Worm (Caenorhabditis elegans) whole organism, L2 larva: ENCODE measurements around the gene R01H2.7.

Experiments used
- C34F6.9 ChIP-seq: fragments of 150-350 bp; optimal IDR thresholded peaks from 2 replicates; lab custom pipeline; 2014; ENCODE audit warnings: missing biosample characterization, missing genetic modification characterization
- F13H6.1 ChIP-seq: sonication (generic microtip); optimal IDR thresholded peaks from 2 replicates; lab custom pipeline; 2016; ENCODE audit warnings: missing genetic modification characterization, missing compliant biosample characterization
- R02D3.7 ChIP-seq: fragments of 150-350 bp; optimal IDR thresholded peaks from 2 replicates; lab custom pipeline; 2014; ENCODE audit warnings: missing biosample characterization, missing genetic modification characterization
- Y55F3AM.14 ChIP-seq: fragments of 200-800 bp; sonication (Bioruptor generic); optimal IDR thresholded peaks from 2 replicates; lab custom pipeline; 2018; ENCODE audit warnings: mild to moderate bottlenecking, missing genetic modification characterization, missing compliant biosample characterization
- ZK546.5 ChIP-seq: sonication (generic microtip); optimal IDR thresholded peaks from 2 replicates; lab custom pipeline; 2017; ENCODE audit warnings: missing biosample characterization, missing genetic modification characterization
- alr-1 ChIP-seq: fragments of 150-350 bp; optimal IDR thresholded peaks from 2 replicates; lab custom pipeline; 2014; ENCODE audit warnings: missing biosample characterization, missing genetic modification characterization
- aly-2 ChIP-seq: fragments of 150-350 bp; optimal IDR thresholded peaks from 2 replicates; lab custom pipeline; 2014; ENCODE audit warnings: missing biosample characterization, missing genetic modification characterization
- ama-1 ChIP-seq: fragments of 150-350 bp; optimal IDR thresholded peaks from 2 replicates; lab custom pipeline; 2018; ENCODE audit warnings: inconsistent platforms
- blmp-1 ChIP-seq: sonication (generic microtip); optimal IDR thresholded peaks from 2 replicates; lab custom pipeline; 2017; ENCODE audit warnings: missing genetic modification characterization, mild to moderate bottlenecking, missing compliant biosample characterization, antibody characterized with exemption, moderate library complexity; ENCODE audit not compliant: insufficient read depth
- ceh-16 ChIP-seq: fragments of 150-350 bp; optimal IDR thresholded peaks from 2 replicates; lab custom pipeline; 2014; ENCODE audit warnings: missing biosample characterization, missing genetic modification characterization
- ceh-82 ChIP-seq: fragments of 150-350 bp; optimal IDR thresholded peaks from 2 replicates; lab custom pipeline; 2014; ENCODE audit warnings: missing biosample characterization, missing genetic modification characterization
- crh-2 ChIP-seq: sonication (generic microtip); optimal IDR thresholded peaks from 2 replicates; lab custom pipeline; 2017; ENCODE audit warnings: missing biosample characterization, missing genetic modification characterization
- dmd-4 ChIP-seq: sonication (generic microtip); optimal IDR thresholded peaks from 2 replicates; lab custom pipeline; 2017; ENCODE audit warnings: missing biosample characterization, missing genetic modification characterization
- elt-1 ChIP-seq: fragments of 150-350 bp; optimal IDR thresholded peaks from 2 replicates; lab custom pipeline; 2014; ENCODE audit warnings: missing biosample characterization, missing genetic modification characterization
- elt-3 ChIP-seq: sonication (generic microtip); optimal IDR thresholded peaks from 2 replicates; lab custom pipeline; 2017; ENCODE audit warnings: missing biosample characterization, missing genetic modification characterization
- fos-1 ChIP-seq: fragments of 150-350 bp; optimal IDR thresholded peaks from 2 replicates; lab custom pipeline; 2014; ENCODE audit warnings: missing biosample characterization, missing genetic modification characterization
- gmeb-1 ChIP-seq: fragments of 150-350 bp; optimal IDR thresholded peaks from 2 replicates; lab custom pipeline; 2014; ENCODE audit warnings: missing biosample characterization, missing genetic modification characterization
- lin-13 ChIP-seq: fragments of 150-350 bp; optimal IDR thresholded peaks from 2 replicates; lab custom pipeline; 2014; ENCODE audit warnings: missing biosample characterization, missing genetic modification reagents, missing genetic modification characterization
- lin-39 ChIP-seq: fragments of 150-350 bp; optimal IDR thresholded peaks from 2 replicates; lab custom pipeline; 2014; ENCODE audit warnings: missing biosample characterization, missing genetic modification reagents, missing genetic modification characterization
- lsy-2 ChIP-seq, 2 experiments: fragments of 150-350 bp in 1 of 2; sonication (generic microtip) in 1 of 2; optimal IDR thresholded peaks; 2 replicates each; lab custom pipeline; 2014 to 2017; ENCODE audit warnings: missing biosample characterization in 2 of 2, missing genetic modification characterization in 2 of 2
- mab-5 ChIP-seq: fragments of 150-350 bp; optimal IDR thresholded peaks from 2 replicates; lab custom pipeline; 2014; ENCODE audit warnings: missing biosample characterization, missing genetic modification characterization
- mdl-1 ChIP-seq, 2 experiments: fragments of 150-350 bp in 1 of 2; sonication (generic microtip) in 1 of 2; optimal IDR thresholded peaks; 2 replicates each; lab custom pipeline; 2017; ENCODE audit warnings: missing biosample characterization in 2 of 2, missing genetic modification characterization in 2 of 2
- nhr-10 ChIP-seq: sonication (generic microtip); optimal IDR thresholded peaks from 2 replicates; lab custom pipeline; 2017; ENCODE audit warnings: missing biosample characterization, missing genetic modification characterization
- nhr-11 ChIP-seq: fragments of 150-350 bp; optimal IDR thresholded peaks from 2 replicates; lab custom pipeline; 2014; ENCODE audit warnings: missing biosample characterization, missing genetic modification characterization
- nhr-12 ChIP-seq: fragments of 150-350 bp; optimal IDR thresholded peaks from 2 replicates; lab custom pipeline; 2014; ENCODE audit warnings: missing biosample characterization, missing genetic modification characterization
- nhr-129 ChIP-seq: fragments of 150-350 bp; optimal IDR thresholded peaks from 2 replicates; lab custom pipeline; 2014; ENCODE audit warnings: missing biosample characterization, missing genetic modification characterization
- nhr-23 ChIP-seq: fragments of 150-350 bp; optimal IDR thresholded peaks from 2 replicates; lab custom pipeline; 2014; ENCODE audit warnings: missing biosample characterization, missing genetic modification reagents, missing genetic modification characterization
- nhr-237 ChIP-seq: fragments of 150-350 bp; optimal IDR thresholded peaks from 2 replicates; lab custom pipeline; 2014; ENCODE audit warnings: missing biosample characterization, missing genetic modification characterization
- nhr-25 ChIP-seq: fragments of 150-350 bp; sonication (generic microtip); optimal IDR thresholded peaks from 3 replicates; lab custom pipeline; 2014; ENCODE audit warnings: missing biosample characterization, missing genetic modification characterization
- nhr-6 ChIP-seq: fragments of 150-350 bp; optimal IDR thresholded peaks from 2 replicates; lab custom pipeline; 2014; ENCODE audit warnings: missing biosample characterization, missing genetic modification characterization
- nhr-77 ChIP-seq: fragments of 150-350 bp; optimal IDR thresholded peaks from 2 replicates; lab custom pipeline; 2014; ENCODE audit warnings: missing biosample characterization, missing genetic modification characterization
- peb-1 ChIP-seq: fragments of 150-350 bp; optimal IDR thresholded peaks from 2 replicates; lab custom pipeline; 2014; ENCODE audit warnings: missing biosample characterization, missing genetic modification characterization
- sem-4 ChIP-seq: fragments of 150-350 bp; optimal IDR thresholded peaks from 2 replicates; lab custom pipeline; 2014; ENCODE audit warnings: missing biosample characterization, missing genetic modification reagents, missing genetic modification characterization
- skn-1 ChIP-seq: sonication (generic microtip); optimal IDR thresholded peaks from 2 replicates; lab custom pipeline; 2017; ENCODE audit warnings: missing biosample characterization, missing genetic modification characterization
- sma-3 ChIP-seq: sonication (generic microtip); optimal IDR thresholded peaks from 2 replicates; lab custom pipeline; 2016; ENCODE audit warnings: missing genetic modification reagents, missing genetic modification characterization, missing compliant biosample characterization
- sma-9 ChIP-seq, 2 experiments: fragments of 150-350 bp in 1 of 2; sonication (generic microtip) in 1 of 2; optimal IDR thresholded peaks; 2 replicates each; lab custom pipeline; 2014 to 2016; ENCODE audit warnings: missing genetic modification characterization in 2 of 2, mild to moderate bottlenecking in 1 of 2, missing biosample characterization in 1 of 2, missing compliant biosample characterization in 1 of 2, missing genetic modification reagents in 1 of 2, moderate library complexity in 1 of 2
- snpc-4 ChIP-seq: fragments of 150-350 bp; optimal IDR thresholded peaks from 2 replicates; lab custom pipeline; 2014; ENCODE audit warnings: missing biosample characterization, missing genetic modification characterization
- unc-39 ChIP-seq: fragments of 150-350 bp; optimal IDR thresholded peaks from 2 replicates; lab custom pipeline; 2014; ENCODE audit warnings: missing biosample characterization, missing genetic modification characterization
- unc-55 ChIP-seq: fragments of 150-350 bp; sonication (generic microtip); optimal IDR thresholded peaks from 3 replicates; lab custom pipeline; 2014; ENCODE audit warnings: missing biosample characterization, missing genetic modification reagents, missing genetic modification characterization
- unc-62 ChIP-seq: fragments of 150-350 bp; optimal IDR thresholded peaks from 2 replicates; lab custom pipeline; 2014; ENCODE audit warnings: missing biosample characterization, missing genetic modification reagents, missing genetic modification characterization
- ztf-1 ChIP-seq: fragments of 200-800 bp; sonication (Bioruptor generic); conservative IDR thresholded peaks from 2 replicates; pipeline ENCODE4 v1.3.6; 2022; ENCODE audit warnings: missing genetic modification characterization, missing compliant biosample characterization
- ztf-11 ChIP-seq: sonication (generic microtip); optimal IDR thresholded peaks from 2 replicates; lab custom pipeline; 2017; ENCODE audit warnings: missing biosample characterization, missing genetic modification characterization
- ztf-4 ChIP-seq: fragments of 150-350 bp; optimal IDR thresholded peaks from 2 replicates; lab custom pipeline; 2014; ENCODE audit warnings: missing biosample characterization, missing genetic modification characterization

Gene R01H2.7

ce11 chrIII:7034252-7035223 lies 11.0 kb downstream of the R01H2.7 start:
- TF ChIP-seq blmp-1 (tag; lab: Kevin White, UChicago) (no peak), aly-2 (tag; lab: Kevin White, UChicago) (no peak), nhr-6 (tag; lab: Kevin White, UChicago) (no peak), lin-13 (GFP tag; lab: Kevin White, UChicago) (no peak), sma-9 (GFP tag; optimal IDR thresholded peaks at IDR 0.05; lab: Kevin White, UChicago) (no peak), sma-9 (tag; optimal IDR thresholded peaks at IDR 0.05; lab: Kevin White, UChicago) (no peak), ceh-82 (no peak), fos-1 (no peak), ama-1 (no peak), nhr-10 (tag; lab: Kevin White, UChicago) (no peak), ztf-11 (tag; lab: Kevin White, UChicago) (no peak), snpc-4 (no peak)

- TF ChIP-seq nhr-129 (no peak), fos-1 (peak; percentile 3)
Measured at ce11 chrIII:7032070-7032469, 13.5 kb downstream of the R01H2.7 start.

ce11 chrIII:7030044-7030804 lies 15.3 kb downstream of the R01H2.7 start:
- no peak for TF ChIP-seq ztf-1 (GFP tag; lab: Robert Waterston, UW)
- TF ChIP-seq nhr-237 (tag; lab: Kevin White, UChicago) = no peak
- TF ChIP-seq mab-5 = no peak
- TF ChIP-seq nhr-25 = no peak
- TF ChIP-seq ztf-11 (tag; lab: Kevin White, UChicago) = no peak
- TF ChIP-seq F13H6.1 (tag; lab: Kevin White, UChicago) = peak; percentile 38
- no peak for TF ChIP-seq nhr-77 (tag; lab: Kevin White, UChicago)
- TF ChIP-seq nhr-129 = peak; percentile 62
- no peak for TF ChIP-seq nhr-11 (tag; lab: Kevin White, UChicago)
- no peak for TF ChIP-seq nhr-6 (tag; lab: Kevin White, UChicago)
- TF ChIP-seq gmeb-1 (tag; lab: Kevin White, UChicago) = peak; percentile 27
- peak in 1 of 2 experiments; percentile 52 for TF ChIP-seq lsy-2 (tag; optimal IDR thresholded peaks at IDR 0.05; lab: Kevin White, UChicago)
- TF ChIP-seq C34F6.9 (tag; lab: Kevin White, UChicago) = peak; percentile 19
- TF ChIP-seq sem-4 (tag; lab: Kevin White, UChicago) = no peak
- no peak for TF ChIP-seq mdl-1 (tag; optimal IDR thresholded peaks at IDR 0.05; lab: Kevin White, UChicago)
- TF ChIP-seq ama-1 = no peak
- TF ChIP-seq peb-1 (tag; lab: Kevin White, UChicago) = no peak
- no peak for TF ChIP-seq lin-39
- no peak for TF ChIP-seq elt-3
- no peak for TF ChIP-seq alr-1 (tag; lab: Kevin White, UChicago)
- peak; percentile 27 for TF ChIP-seq lin-13 (GFP tag; lab: Kevin White, UChicago)
- peak; percentile 18 for TF ChIP-seq sma-3
- peak; percentile 43 for TF ChIP-seq crh-2 (tag; lab: Kevin White, UChicago)
- TF ChIP-seq R02D3.7 (tag; lab: Kevin White, UChicago) = no peak
- TF ChIP-seq nhr-12 (tag; lab: Kevin White, UChicago) = no peak
- no peak for TF ChIP-seq aly-2 (tag; lab: Kevin White, UChicago)
- no peak for TF ChIP-seq skn-1
- no peak for TF ChIP-seq ceh-16
- no peak for TF ChIP-seq ztf-4 (tag; lab: Kevin White, UChicago)
- TF ChIP-seq Y55F3AM.14 (GFP tag; lab: Kevin White, UChicago) = no peak
- TF ChIP-seq ZK546.5 (tag; lab: Kevin White, UChicago) = no peak
- TF ChIP-seq ceh-82 = no peak
- TF ChIP-seq nhr-10 (tag; lab: Kevin White, UChicago) = no peak
- TF ChIP-seq dmd-4 = no peak
- TF ChIP-seq unc-62 (GFP tag; lab: Kevin White, UChicago) = no peak
- peak; percentile 94 for TF ChIP-seq snpc-4
- TF ChIP-seq nhr-23 (tag; lab: Kevin White, UChicago) = no peak
- peak; percentile 49 for TF ChIP-seq sma-9 (GFP tag; optimal IDR thresholded peaks at IDR 0.05; lab: Kevin White, UChicago)
- no peak for TF ChIP-seq sma-9 (tag; optimal IDR thresholded peaks at IDR 0.05; lab: Kevin White, UChicago)
- TF ChIP-seq fos-1 = no peak
- TF ChIP-seq unc-39 (tag; lab: Kevin White, UChicago) = no peak
- TF ChIP-seq elt-1 (tag; lab: Kevin White, UChicago) = no peak
- TF ChIP-seq blmp-1 (tag; lab: Kevin White, UChicago) = no peak
- peak; percentile 62 for TF ChIP-seq unc-55 (GFP tag; lab: Kevin White, UChicago)
